Fruit fly (Drosophila melanogaster): Measurements from ENCODE around the gene CG13829.

DNA sequence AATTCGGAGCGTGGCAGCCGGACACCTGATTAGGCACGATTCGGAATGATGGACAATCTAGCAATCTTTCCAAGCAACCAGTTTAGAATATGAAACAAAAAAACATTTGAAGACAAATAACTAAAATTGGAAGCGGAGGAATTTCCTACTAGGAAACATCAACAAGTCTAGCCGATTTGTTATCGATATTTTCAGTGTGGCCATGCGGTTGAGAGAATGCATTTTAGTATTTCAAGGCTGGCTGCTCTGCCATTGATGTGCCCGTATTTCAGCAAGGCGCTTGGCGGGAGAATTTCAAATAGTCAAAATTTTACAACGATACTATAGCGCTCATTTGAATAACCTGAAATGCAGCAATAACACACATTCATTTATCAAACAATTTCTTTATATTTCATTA, 33.3 kb downstream of the CG13829 start, which contains the start of gene CG31457:
- TF ChIP-seq CG8478 (optimal IDR thresholded peaks at IDR 0.05) (no peak), CTCF (optimal IDR thresholded peaks at IDR 0.05) (peak; percentile 49 to 50)
